Worm (Caenorhabditis elegans) whole organism, L1 larva: ENCODE results near the gene ets-8.

Experiments used
- ceh-63 ChIP-seq: fragments of 200-800 bp; sonication (Bioruptor generic); optimal IDR thresholded peaks from 2 replicates; lab custom pipeline; 2018; ENCODE audit warnings: mild to moderate bottlenecking, missing genetic modification characterization, missing compliant biosample characterization
- efl-1 ChIP-seq, 4 experiments: fragments of 150-350 bp; optimal IDR thresholded peaks in 3 of 4; peaks in 1 of 4; 1 replicate in 1 of 4; 2 replicates in 3 of 4; lab custom pipeline; 2014; ENCODE audit warnings: missing biosample characterization in 2 of 4, missing genetic modification characterization in 2 of 4, missing genetic modification reagents in 2 of 4
- mab-9 ChIP-seq: fragments of 200-800 bp; sonication (Bioruptor generic); IDR thresholded peaks from 2 replicates; pipeline ENCODE4 v1.3.6; 2022; ENCODE audit warnings: missing genetic modification reagents, missing genetic modification characterization, missing compliant biosample characterization

ce11 chrIV:1204870-1205269, 44.6 kb upstream of the ets-8 start, which contains the start of gene dsl-2:
- TF ChIP-seq ceh-63: no peak
- TF ChIP-seq efl-1 (optimal IDR thresholded peaks at IDR 0.05; lab: Kevin White, UChicago): no peak
- TF ChIP-seq efl-1 (GFP tag; optimal IDR thresholded peaks at IDR 0.05 in 1 of 2; lab: Kevin White, UChicago): no peak
- no peak for TF ChIP-seq mab-9
